Fruit fly (Drosophila melanogaster) whole organism, adult: Measurements from ENCODE around the gene ng3.

Experiments
- CG11617 ChIP-seq: fragments of 200-800 bp; sonication (Bioruptor generic); optimal IDR thresholded peaks from 2 replicates; lab custom pipeline; 2017; ENCODE audit warnings: mild to moderate bottlenecking, missing biosample characterization, missing genetic modification reagents, missing genetic modification characterization
- CG12768 ChIP-seq: fragments of 200-800 bp; sonication (Bioruptor generic); optimal IDR thresholded peaks from 2 replicates; lab custom pipeline; 2017; ENCODE audit warnings: missing biosample characterization, missing genetic modification characterization, mild to moderate bottlenecking, moderate library complexity, missing genetic modification reagents
- CG14711 ChIP-seq: fragments of 200-800 bp; sonication (Bioruptor generic); optimal IDR thresholded peaks from 2 replicates; lab custom pipeline; 2018; ENCODE audit warnings: missing biosample characterization, mild to moderate bottlenecking, missing genetic modification characterization, moderate library complexity
- CG1620 ChIP-seq: fragments of 200-800 bp; sonication (Bioruptor generic); optimal IDR thresholded peaks from 2 replicates; lab custom pipeline; 2016; ENCODE audit warnings: missing biosample characterization, missing genetic modification characterization
- CG33017 ChIP-seq: fragments of 200-800 bp; sonication (Bioruptor generic); optimal IDR thresholded peaks from 2 replicates; lab custom pipeline; 2018; ENCODE audit warnings: missing biosample characterization, mild to moderate bottlenecking, missing genetic modification characterization, moderate library complexity
- CG5204 ChIP-seq: fragments of 200-800 bp; sonication (Bioruptor generic); optimal IDR thresholded peaks from 2 replicates; lab custom pipeline; 2016; ENCODE audit warnings: missing biosample characterization, missing genetic modification characterization
- CG7045 ChIP-seq: fragments of 200-800 bp; sonication (Bioruptor generic); optimal IDR thresholded peaks from 2 replicates; lab custom pipeline; 2017; ENCODE audit warnings: missing biosample characterization, mild to moderate bottlenecking, missing genetic modification characterization
- CG7101 ChIP-seq: fragments of 200-800 bp; sonication (Bioruptor generic); optimal IDR thresholded peaks from 2 replicates; lab custom pipeline; 2018; ENCODE audit warnings: missing biosample characterization, mild to moderate bottlenecking, missing genetic modification characterization, moderate library complexity
- Clk ChIP-seq: fragments of 200-800 bp; sonication (Bioruptor generic); optimal IDR thresholded peaks from 2 replicates; lab custom pipeline; 2017; ENCODE audit warnings: missing biosample characterization, missing genetic modification characterization
- Crg-1 ChIP-seq: fragments of 200-800 bp; sonication (Bioruptor generic); optimal IDR thresholded peaks from 2 replicates; lab custom pipeline; 2016; ENCODE audit warnings: missing biosample characterization, missing genetic modification characterization
- Hr96 ChIP-seq: fragments of 200-800 bp; sonication (Bioruptor generic); optimal IDR thresholded peaks from 2 replicates; lab custom pipeline; 2016; ENCODE audit warnings: missing biosample characterization, missing genetic modification characterization
- Mnt ChIP-seq: fragments of 200-800 bp; sonication (Bioruptor generic); optimal IDR thresholded peaks from 2 replicates; lab custom pipeline; 2016; ENCODE audit warnings: missing biosample characterization, mild to moderate bottlenecking, missing genetic modification characterization
- bab1 ChIP-seq: fragments of 200-800 bp; sonication (Bioruptor generic); optimal IDR thresholded peaks from 3 replicates; lab custom pipeline; 2019; ENCODE audit warnings: missing biosample characterization, mild to moderate bottlenecking, missing genetic modification characterization, moderate library complexity
- cic ChIP-seq: fragments of 200-800 bp; sonication (Bioruptor generic); optimal IDR thresholded peaks from 2 replicates; lab custom pipeline; 2017; ENCODE audit warnings: missing biosample characterization, mild to moderate bottlenecking, missing genetic modification characterization, moderate library complexity
- cnc ChIP-seq, 2 experiments: fragments of >200 bp; optimal IDR thresholded peaks; 2 replicates each; lab custom pipeline; 2017
- kay ChIP-seq: fragments of 200-800 bp; sonication (Bioruptor generic); peaks from one replicate; lab custom pipeline; 2016; ENCODE audit warnings: missing biosample characterization, missing genetic modification characterization, borderline replicate concordance
- ovo ChIP-seq: fragments of 200-800 bp; sonication (Bioruptor generic); optimal IDR thresholded peaks from 2 replicates; lab custom pipeline; 2016; ENCODE audit warnings: missing biosample characterization, missing genetic modification characterization
- pad ChIP-seq: fragments of 200-800 bp; sonication (Bioruptor generic); optimal IDR thresholded peaks from 3 replicates; lab custom pipeline; 2017; ENCODE audit warnings: missing biosample characterization, missing genetic modification characterization, mild to moderate bottlenecking, moderate library complexity, missing genetic modification reagents
- tj ChIP-seq: fragments of 200-800 bp; sonication (Bioruptor generic); optimal IDR thresholded peaks from 3 replicates; lab custom pipeline; 2017; ENCODE audit warnings: missing biosample characterization, mild to moderate bottlenecking, missing genetic modification characterization, moderate library complexity
- toe ChIP-seq: fragments of 200-800 bp; sonication (Bioruptor generic); optimal IDR thresholded peaks from 2 replicates; lab custom pipeline; 2016; ENCODE audit warnings: missing biosample characterization, missing genetic modification characterization

The ng3 gene

dm6 chrX:3265828-3266227 lies 23.9 kb upstream of the ng3 start:
- TF ChIP-seq CG5204 (GFP tag; lab: Kevin White, UChicago) (no peak), ovo (GFP tag; lab: Kevin White, UChicago) (no peak), pad (GFP tag; lab: Kevin White, UChicago) (no peak), toe (GFP tag; lab: Kevin White, UChicago) (no peak), CG11617 (GFP tag; lab: Kevin White, UChicago) (peak; percentile 64), CG7045 (GFP tag; lab: Kevin White, UChicago) (peak; percentile 38), CG12768 (peak; percentile 31), Mnt (GFP tag; lab: Kevin White, UChicago) (peak; percentile 1), bab1 (GFP tag; lab: Kevin White, UChicago) (no peak), Hr96 (GFP tag; lab: Kevin White, UChicago) (peak; percentile 54), CG14711 (tag; lab: Kevin White, UChicago) (peak; percentile 1), CG33017 (tag; lab: Kevin White, UChicago) (peak; percentile 42), cnc (optimal IDR thresholded peaks at IDR 0.05; lab: Kevin White, UChicago) (no peak), CG7101 (tag; lab: Kevin White, UChicago) (peak; percentile 10), CG1620 (no peak), Crg-1 (no peak), tj (GFP tag; lab: Kevin White, UChicago) (peak; percentile 48), cic (GFP tag; lab: Kevin White, UChicago) (peak; percentile 50), Clk (no peak), kay (GFP tag; lab: Kevin White, UChicago) (peak; percentile 47)

dm6 chrX:3260536-3260935 lies 18.7 kb upstream of the ng3 start:
- TF ChIP-seq Mnt (GFP tag; lab: Kevin White, UChicago), result no peak
- TF ChIP-seq kay (GFP tag; lab: Kevin White, UChicago), result no peak
- TF ChIP-seq pad (GFP tag; lab: Kevin White, UChicago), result no peak
- TF ChIP-seq CG11617 (GFP tag; lab: Kevin White, UChicago), result no peak
- TF ChIP-seq ovo (GFP tag; lab: Kevin White, UChicago), result no peak
- no peak for TF ChIP-seq CG5204 (GFP tag; lab: Kevin White, UChicago)

- peak; percentile 72 for TF ChIP-seq Clk
- TF ChIP-seq pad (GFP tag; lab: Kevin White, UChicago), result peak; percentile 73
- TF ChIP-seq kay (GFP tag; lab: Kevin White, UChicago), result peak; percentile 44
- peak; percentile 89 for TF ChIP-seq CG5204 (GFP tag; lab: Kevin White, UChicago)
- TF ChIP-seq cic (GFP tag; lab: Kevin White, UChicago), result no peak
- peak; percentile 70 for TF ChIP-seq tj (GFP tag; lab: Kevin White, UChicago)
- peak; percentile 67 for TF ChIP-seq Mnt (GFP tag; lab: Kevin White, UChicago)
- no peak for TF ChIP-seq cnc (optimal IDR thresholded peaks at IDR 0.05; lab: Kevin White, UChicago)
- TF ChIP-seq bab1 (GFP tag; lab: Kevin White, UChicago), result peak; percentile 1
- TF ChIP-seq Crg-1, result peak; percentile 42
- TF ChIP-seq CG12768, result peak; percentile 80
- peak; percentile 85 for TF ChIP-seq CG7101 (tag; lab: Kevin White, UChicago)
- TF ChIP-seq CG11617 (GFP tag; lab: Kevin White, UChicago), result peak; percentile 91
- TF ChIP-seq CG1620, result peak; percentile 57
- TF ChIP-seq CG33017 (tag; lab: Kevin White, UChicago), result peak; percentile 80
- TF ChIP-seq toe (GFP tag; lab: Kevin White, UChicago), result peak; percentile 57
- TF ChIP-seq CG7045 (GFP tag; lab: Kevin White, UChicago), result peak; percentile 86
- peak; percentile 19 for TF ChIP-seq ovo (GFP tag; lab: Kevin White, UChicago)
- peak; percentile 78 for TF ChIP-seq CG14711 (tag; lab: Kevin White, UChicago)
- TF ChIP-seq Hr96 (GFP tag; lab: Kevin White, UChicago), result peak; percentile 72
These were observed 13.9 kb upstream of the ng3 start for dm6 chrX:3255569-3256309.

- TF ChIP-seq kay (GFP tag; lab: Kevin White, UChicago), result no peak
- no peak for TF ChIP-seq bab1 (GFP tag; lab: Kevin White, UChicago)
- no peak for TF ChIP-seq Crg-1
These were observed 7.9 kb upstream of the ng3 start, which contains the start of gene Sgs4 for dm6 chrX:3249789-3250188. Gene Sgs4, plus strand, starts transcription at chrX:3250089.

- no peak for TF ChIP-seq CG5204 (GFP tag; lab: Kevin White, UChicago)
- no peak for TF ChIP-seq Hr96 (GFP tag; lab: Kevin White, UChicago)
- TF ChIP-seq kay (GFP tag; lab: Kevin White, UChicago), result no peak
- TF ChIP-seq CG12768, result no peak
- no peak for TF ChIP-seq ovo (GFP tag; lab: Kevin White, UChicago)
- TF ChIP-seq bab1 (GFP tag; lab: Kevin White, UChicago), result no peak
- no peak for TF ChIP-seq Crg-1
- TF ChIP-seq tj (GFP tag; lab: Kevin White, UChicago), result no peak
- TF ChIP-seq Clk, result no peak
- TF ChIP-seq Mnt (GFP tag; lab: Kevin White, UChicago), result no peak
- no peak for TF ChIP-seq toe (GFP tag; lab: Kevin White, UChicago)
- no peak for TF ChIP-seq pad (GFP tag; lab: Kevin White, UChicago)
- TF ChIP-seq CG7045 (GFP tag; lab: Kevin White, UChicago), result no peak
These were observed 7.3 kb upstream of the ng3 start, which contains the start of gene Pig1 for dm6 chrX:3249189-3249588. Gene Pig1, minus strand, starts transcription at chrX:3249289.

dm6 chrX:3244120-3244519 lies 2.2 kb upstream of the ng3 start, which contains the start of gene ng4:
Gene ng4, minus strand, starts transcription at chrX:3244220.
- TF ChIP-seq CG5204 (GFP tag; lab: Kevin White, UChicago) (no peak), ovo (GFP tag; lab: Kevin White, UChicago) (no peak), Clk (no peak), kay (GFP tag; lab: Kevin White, UChicago) (no peak), CG1620 (no peak), bab1 (GFP tag; lab: Kevin White, UChicago) (no peak)
